Fruit fly (Drosophila melanogaster) whole organism, prepupa: ENCODE results near the gene CG7213.
A peak's percentile ranks its signal among the peaks of the same experiment; 100 is the strongest.

ENCODE experiments used
- CG10631 ChIP-seq: fragments of 200-800 bp; sonication (Bioruptor generic); optimal IDR thresholded peaks from 2 replicates; lab custom pipeline; 2016; ENCODE audit warnings: missing biosample characterization, missing genetic modification characterization
- CG10669 ChIP-seq: fragments of 200-800 bp; sonication (Bioruptor generic); optimal IDR thresholded peaks from 3 replicates; lab custom pipeline; 2018; ENCODE audit warnings: missing biosample characterization, mild to moderate bottlenecking, missing genetic modification characterization, moderate library complexity
- CG11294 ChIP-seq: fragments of 200-800 bp; sonication (Bioruptor generic); IDR thresholded peaks from 2 replicates; pipeline ENCODE4 v1.3.6; 2022; ENCODE audit warnings: missing biosample characterization, missing genetic modification characterization
- CG15336 ChIP-seq: fragments of 200-800 bp; sonication (Bioruptor generic); IDR thresholded peaks from 2 replicates; pipeline ENCODE4 v1.3.6; 2022; ENCODE audit warnings: missing biosample characterization, missing genetic modification characterization
- CG1621 ChIP-seq: fragments of 200-800 bp; sonication (Bioruptor generic); optimal IDR thresholded peaks from 3 replicates; lab custom pipeline; 2018; ENCODE audit warnings: missing biosample characterization, mild to moderate bottlenecking, missing genetic modification characterization
- CG16779 ChIP-seq: fragments of 200-800 bp; sonication (Bioruptor generic); optimal IDR thresholded peaks from 3 replicates; lab custom pipeline; 2017; ENCODE audit warnings: missing biosample characterization, mild to moderate bottlenecking, missing genetic modification characterization
- CG3032 ChIP-seq: fragments of 200-800 bp; optimal IDR thresholded peaks from 2 replicates; lab custom pipeline; 2019; ENCODE audit warnings: missing biosample characterization, mild to moderate bottlenecking, missing genetic modification characterization, moderate library complexity
- CG31627 ChIP-seq: fragments of 200-800 bp; sonication (Bioruptor generic); optimal IDR thresholded peaks from 3 replicates; lab custom pipeline; 2016; ENCODE audit warnings: missing biosample characterization, missing genetic modification characterization
- CG32006 ChIP-seq: fragments of 200-800 bp; sonication (Bioruptor generic); optimal IDR thresholded peaks from 3 replicates; lab custom pipeline; 2017; ENCODE audit warnings: missing biosample characterization, mild to moderate bottlenecking, missing genetic modification characterization
- CG34406 ChIP-seq: fragments of 200-800 bp; sonication (Bioruptor generic); optimal IDR thresholded peaks from 3 replicates; lab custom pipeline; 2016; ENCODE audit warnings: missing biosample characterization, missing genetic modification characterization
- CG3919 ChIP-seq: fragments of 200-800 bp; sonication (Bioruptor generic); optimal IDR thresholded peaks from 3 replicates; lab custom pipeline; 2016; ENCODE audit warnings: missing biosample characterization, missing genetic modification characterization
- CG6163 ChIP-seq: fragments of 200-800 bp; sonication (Bioruptor generic); IDR thresholded peaks from 3 replicates; pipeline ENCODE4 v1.3.6; 2022; ENCODE audit warnings: missing biosample characterization, missing genetic modification characterization
- CG6276 ChIP-seq: fragments of 200-800 bp; sonication (Bioruptor generic); optimal IDR thresholded peaks from 2 replicates; lab custom pipeline; 2017; ENCODE audit warnings: missing biosample characterization, mild to moderate bottlenecking, missing genetic modification characterization
- CG6792 ChIP-seq: fragments of 200-800 bp; sonication (Bioruptor generic); optimal IDR thresholded peaks from 3 replicates; lab custom pipeline; 2016; ENCODE audit warnings: missing biosample characterization, missing genetic modification characterization
- CG6854 ChIP-seq: fragments of 200-800 bp; sonication (Bioruptor generic); optimal IDR thresholded peaks from 2 replicates; lab custom pipeline; 2017; ENCODE audit warnings: missing biosample characterization, mild to moderate bottlenecking, missing genetic modification characterization
- CG8319 ChIP-seq: fragments of 200-800 bp; sonication (Bioruptor generic); optimal IDR thresholded peaks from 3 replicates; lab custom pipeline; 2016; ENCODE audit warnings: missing biosample characterization, missing genetic modification characterization
- CG8632 ChIP-seq: fragments of 200-800 bp; sonication (Bioruptor generic); optimal IDR thresholded peaks from 3 replicates; lab custom pipeline; 2016; ENCODE audit warnings: missing biosample characterization, missing genetic modification characterization
- CG9139 ChIP-seq: fragments of 200-800 bp; sonication (Bioruptor generic); optimal IDR thresholded peaks from 3 replicates; lab custom pipeline; 2017; ENCODE audit warnings: missing biosample characterization, mild to moderate bottlenecking, missing genetic modification characterization
- Eip75B ChIP-seq: fragments of 200-800 bp; sonication (Bioruptor generic); optimal IDR thresholded peaks from 3 replicates; lab custom pipeline; 2016; ENCODE audit warnings: missing biosample characterization, missing genetic modification characterization
- Ets21C ChIP-seq: fragments of 200-800 bp; sonication (Bioruptor generic); optimal IDR thresholded peaks from 3 replicates; lab custom pipeline; 2016; ENCODE audit warnings: missing biosample characterization, missing genetic modification characterization
- Ets96B ChIP-seq: fragments of 200-800 bp; optimal IDR thresholded peaks from 2 replicates; lab custom pipeline; 2019; ENCODE audit warnings: missing biosample characterization, mild to moderate bottlenecking, missing genetic modification characterization, moderate library complexity
- Gug ChIP-seq: fragments of 200-800 bp; sonication (Bioruptor generic); IDR thresholded peaks from 2 replicates; pipeline ENCODE4 v1.3.6; 2022; ENCODE audit warnings: missing biosample characterization, missing genetic modification characterization
- Hr39 ChIP-seq: fragments of 200-800 bp; sonication (Bioruptor generic); optimal IDR thresholded peaks from 2 replicates; lab custom pipeline; 2016; ENCODE audit warnings: missing biosample characterization, missing genetic modification characterization
- Hr4 ChIP-seq: fragments of 200-800 bp; sonication (Bioruptor generic); optimal IDR thresholded peaks from 3 replicates; lab custom pipeline; 2016; ENCODE audit warnings: missing biosample characterization, missing genetic modification characterization
- Met ChIP-seq: fragments of 200-800 bp; sonication (Bioruptor generic); optimal IDR thresholded peaks from 3 replicates; lab custom pipeline; 2016; ENCODE audit warnings: missing biosample characterization, missing genetic modification characterization
- Smox ChIP-seq: fragments of 200-800 bp; sonication (Bioruptor generic); optimal IDR thresholded peaks from 3 replicates; lab custom pipeline; 2016; ENCODE audit warnings: missing biosample characterization, missing genetic modification characterization
- Sox102F ChIP-seq: fragments of 200-800 bp; sonication (Bioruptor generic); optimal IDR thresholded peaks from 2 replicates; lab custom pipeline; 2016; ENCODE audit warnings: missing biosample characterization, mild to moderate bottlenecking, missing genetic modification characterization
- achi ChIP-seq: fragments of 200-800 bp; sonication (Bioruptor generic); optimal IDR thresholded peaks from 3 replicates; lab custom pipeline; 2016; ENCODE audit warnings: missing biosample characterization, missing genetic modification characterization
- acj6 ChIP-seq: fragments of 200-800 bp; sonication (Bioruptor generic); optimal IDR thresholded peaks from 3 replicates; lab custom pipeline; 2016; ENCODE audit warnings: missing biosample characterization, missing genetic modification characterization
- cyc ChIP-seq: fragments of 200-800 bp; sonication (Bioruptor generic); optimal IDR thresholded peaks from 3 replicates; lab custom pipeline; 2016; ENCODE audit warnings: missing biosample characterization, missing genetic modification characterization
- dac ChIP-seq: fragments of 200-800 bp; sonication (Bioruptor generic); optimal IDR thresholded peaks from 2 replicates; lab custom pipeline; 2017; ENCODE audit warnings: missing biosample characterization, mild to moderate bottlenecking, missing genetic modification characterization
- dsx ChIP-seq: fragments of 200-800 bp; optimal IDR thresholded peaks from 3 replicates; lab custom pipeline; 2019; ENCODE audit warnings: missing biosample characterization, mild to moderate bottlenecking, missing genetic modification characterization, moderate library complexity; ENCODE audit not compliant: poor library complexity, severe bottlenecking
- eg ChIP-seq: fragments of 200-800 bp; sonication (Bioruptor generic); IDR thresholded peaks from 3 replicates; pipeline ENCODE4 v1.3.6; 2022; ENCODE audit warnings: missing biosample characterization, missing genetic modification characterization
- fd59A ChIP-seq: fragments of 200-800 bp; sonication (Bioruptor generic); optimal IDR thresholded peaks from 2 replicates; lab custom pipeline; 2017; ENCODE audit warnings: missing biosample characterization, mild to moderate bottlenecking, missing genetic modification characterization, missing genetic modification reagents
- fkh ChIP-seq: fragments of 200-800 bp; sonication (Bioruptor generic); optimal IDR thresholded peaks from 3 replicates; lab custom pipeline; 2017; ENCODE audit warnings: missing biosample characterization, mild to moderate bottlenecking, missing genetic modification characterization, moderate library complexity
- lz ChIP-seq: fragments of 200-800 bp; sonication (Bioruptor generic); optimal IDR thresholded peaks from 3 replicates; lab custom pipeline; 2016; ENCODE audit warnings: missing biosample characterization, missing genetic modification characterization
- net ChIP-seq: fragments of 200-800 bp; sonication (Bioruptor generic); optimal IDR thresholded peaks from 3 replicates; lab custom pipeline; 2016; ENCODE audit warnings: missing biosample characterization, missing genetic modification characterization
- pdm3 ChIP-seq: fragments of 200-800 bp; sonication (Bioruptor generic); optimal IDR thresholded peaks from 3 replicates; lab custom pipeline; 2016; ENCODE audit warnings: missing biosample characterization, missing genetic modification characterization
- salr ChIP-seq, 2 experiments: fragments of 200-800 bp; sonication (Bioruptor generic); optimal IDR thresholded peaks; 3 replicates each; lab custom pipeline; 2016 to 2018; ENCODE audit warnings: missing biosample characterization in 2 of 2, missing genetic modification characterization in 2 of 2, mild to moderate bottlenecking in 1 of 2
- ss ChIP-seq, 2 experiments: fragments of 200-800 bp; sonication (Bioruptor generic); optimal IDR thresholded peaks; 2 replicates in 1 of 2; 3 replicates in 1 of 2; lab custom pipeline; 2017 to 2018; ENCODE audit warnings: mild to moderate bottlenecking in 2 of 2, missing biosample characterization in 2 of 2, missing genetic modification characterization in 2 of 2, moderate library complexity in 1 of 2
- topi ChIP-seq: fragments of 200-800 bp; sonication (Bioruptor generic); optimal IDR thresholded peaks from 3 replicates; lab custom pipeline; 2016; ENCODE audit warnings: missing biosample characterization, missing genetic modification characterization
- vri ChIP-seq: fragments of 200-800 bp; sonication (Bioruptor generic); optimal IDR thresholded peaks from 3 replicates; lab custom pipeline; 2016; ENCODE audit warnings: missing biosample characterization, mild to moderate bottlenecking, missing genetic modification characterization

The CG7213 gene

dm6 chr3L:8211590-8211989 lies 28.8 kb downstream of the CG7213 start, which contains the start of gene CG8006:
TSS of gene CG8006 (plus strand) at chr3L:8211890.
- TF ChIP-seq CG8632 (no peak), Ets96B (tag; lab: Kevin White, UChicago) (no peak), acj6 (GFP tag; lab: Kevin White, UChicago) (no peak), dac (GFP tag; lab: Kevin White, UChicago) (no peak), Met (GFP tag; lab: Kevin White, UChicago) (no peak), CG9139 (GFP tag; lab: Kevin White, UChicago) (no peak), fkh (GFP tag; lab: Kevin White, UChicago) (no peak), CG34406 (no peak), Hr4 (GFP tag; lab: Kevin White, UChicago) (no peak), vri (GFP tag; lab: Kevin White, UChicago) (no peak), cyc (GFP tag; lab: Kevin White, UChicago) (no peak), CG16779 (tag; lab: Kevin White, UChicago) (no peak), CG6854 (GFP tag; lab: Kevin White, UChicago) (no peak), Gug (GFP tag; lab: Robert Waterston, UW) (no peak), ss (GFP tag; optimal IDR thresholded peaks at IDR 0.05; lab: Kevin White, UChicago) (no peak), CG6792 (GFP tag; lab: Kevin White, UChicago) (no peak), Smox (GFP tag; lab: Kevin White, UChicago) (no peak), CG10669 (GFP tag; lab: Kevin White, UChicago) (no peak), CG11294 (GFP tag; lab: Robert Waterston, UW) (no peak), achi (GFP tag; lab: Kevin White, UChicago) (no peak)

dm6 chr3L:8210596-8210995 lies 29.8 kb downstream of the CG7213 start, which contains the start of gene tut:
TSS of gene tut (minus strand) at chr3L:8210743.
- no peak for TF ChIP-seq Met (GFP tag; lab: Kevin White, UChicago)
- TF ChIP-seq dsx (GFP tag; lab: Kevin White, UChicago), result no peak

- TF ChIP-seq Met (GFP tag; lab: Kevin White, UChicago) (no peak), CG3032 (tag; lab: Kevin White, UChicago) (no peak), CG31627 (GFP tag; lab: Kevin White, UChicago) (no peak), net (no peak), CG32006 (GFP tag; lab: Kevin White, UChicago) (no peak), Gug (GFP tag; lab: Robert Waterston, UW) (no peak), Hr39 (GFP tag; lab: Kevin White, UChicago) (no peak)
Measured at dm6 chr3L:8202317-8202842, 38.0 kb downstream of the CG7213 start, which contains the start of the genes CG7366 and CG13679. TSS of gene CG7366 (minus strand) at chr3L:8202417. TSS of gene CG13679 (plus strand) at chr3L:8202792.

- TF ChIP-seq CG3032 (tag; lab: Kevin White, UChicago), result peak; percentile 69
- no peak for TF ChIP-seq CG3919 (GFP tag; lab: Kevin White, UChicago)
- TF ChIP-seq eg (GFP tag; lab: Robert Waterston, UW), result peak; percentile 72; the same call in 2 of the 3 replicates
- TF ChIP-seq dsx (GFP tag; lab: Kevin White, UChicago), result no peak
- peak; percentile 74 for TF ChIP-seq CG31627 (GFP tag; lab: Kevin White, UChicago)
- TF ChIP-seq CG6276 (GFP tag; lab: Kevin White, UChicago), result no peak
- no peak for TF ChIP-seq topi (GFP tag; lab: Kevin White, UChicago)
- TF ChIP-seq CG1621 (tag; lab: Kevin White, UChicago), result no peak
- TF ChIP-seq fd59A (GFP tag; lab: Kevin White, UChicago), result no peak
- no peak; the same call in none of the 2 replicates for TF ChIP-seq Gug (GFP tag; lab: Robert Waterston, UW)
- TF ChIP-seq Eip75B (GFP tag; lab: Kevin White, UChicago), result no peak
- TF ChIP-seq Sox102F (GFP tag; lab: Kevin White, UChicago), result no peak
- no peak for TF ChIP-seq dac (GFP tag; lab: Kevin White, UChicago)
- TF ChIP-seq CG8319 (GFP tag; lab: Kevin White, UChicago), result no peak
- TF ChIP-seq Met (GFP tag; lab: Kevin White, UChicago), result no peak
- TF ChIP-seq CG6163 (GFP tag; lab: Robert Waterston, UW), result peak; percentile 62; the same call in 1 of the 3 replicates
- TF ChIP-seq acj6 (GFP tag; lab: Kevin White, UChicago), result peak; percentile 67
- TF ChIP-seq CG10631, result peak; percentile 89
- TF ChIP-seq CG15336 (GFP tag; lab: Robert Waterston, UW), result peak; percentile 55
- TF ChIP-seq lz (GFP tag; lab: Kevin White, UChicago), result peak; percentile 73
- no peak for TF ChIP-seq pdm3
- TF ChIP-seq salr (GFP tag; optimal IDR thresholded peaks at IDR 0.05; lab: Kevin White, UChicago), result peak in 1 of 2 experiments; percentile 6
- no peak for TF ChIP-seq Ets21C (GFP tag; lab: Kevin White, UChicago)
- peak; percentile 52 for TF ChIP-seq CG8632
- TF ChIP-seq Ets96B (tag; lab: Kevin White, UChicago), result peak; percentile 65
- no peak for TF ChIP-seq Smox (GFP tag; lab: Kevin White, UChicago)
- TF ChIP-seq CG6792 (GFP tag; lab: Kevin White, UChicago), result peak; percentile 41
Measured at dm6 chr3L:8197779-8198279, 42.6 kb downstream of the CG7213 start, which contains the start of the genes UbcE2M and Dhps. TSS of gene UbcE2M (minus strand) at chr3L:8197987. TSS of gene Dhps (plus strand) at chr3L:8198207.
